Fruit fly (Drosophila melanogaster): ENCODE data around the gene RpL34a.
A peak's percentile ranks its signal among the peaks of the same experiment; 100 is the strongest.

RpL34a gene

dm6 chr3R:26055214-26055632, 3.8 kb downstream of the RpL34a start, which contains the start of gene Cmpk (continued):
- peak; percentile 19; the same call in 1 of the 2 replicates for TF ChIP-seq CG6272 (GFP tag; IDR thresholded peaks at IDR 0.05)
- 0 out of 2 replicates have a peak, but pooled peaks have one; percentile 15 for TF ChIP-seq toy (GFP tag; IDR thresholded peaks at IDR 0.05)
- TF ChIP-seq Mrtf (GFP tag; IDR thresholded peaks at IDR 0.05), result no peak
- peak; percentile 73 for TF ChIP-seq CG2712 (tag; optimal IDR thresholded peaks at IDR 0.05)
- TF ChIP-seq bbx (GFP tag; IDR thresholded peaks at IDR 0.05; ENCODE audit: partially characterized antibody), result peak; percentile 68; the same call in 1 of the 2 replicates
- peak in 1 of 2 experiments; percentile 58 for TF ChIP-seq insv (GFP tag; optimal IDR thresholded peaks at IDR 0.05)
- TF ChIP-seq CG2199 (GFP tag; IDR thresholded peaks at IDR 0.05), result no peak
- peak; percentile 73; the same call in 1 of the 2 replicates for TF ChIP-seq NFAT (GFP tag; IDR thresholded peaks at IDR 0.05)
- peak; percentile 36 for TF ChIP-seq CG13123 (GFP tag; optimal IDR thresholded peaks at IDR 0.05)
- TF ChIP-seq gt (GFP tag; IDR thresholded peaks at IDR 0.05), result peak; percentile 54
- TF ChIP-seq CG1792 (GFP tag; optimal IDR thresholded peaks at IDR 0.05), result no peak
- TF ChIP-seq abd-A (tag; optimal IDR thresholded peaks at IDR 0.05), result no peak
- no peak for TF ChIP-seq CG11504 (tag; optimal IDR thresholded peaks at IDR 0.05)
- peak; percentile 79 for TF ChIP-seq CG11723 (GFP tag; optimal IDR thresholded peaks at IDR 0.05)
- TF ChIP-seq sqz (GFP tag; optimal IDR thresholded peaks at IDR 0.05), result no peak
- peak; percentile 26; the same call in 1 of the 2 replicates for TF ChIP-seq CG10321 (GFP tag; IDR thresholded peaks at IDR 0.05)
- TF ChIP-seq vvl (GFP tag; IDR thresholded peaks at IDR 0.05), result peak; percentile 76
- no peak for TF ChIP-seq bowl (GFP tag; IDR thresholded peaks at IDR 0.05)
- peak; percentile 27 for TF ChIP-seq Mad (GFP tag; optimal IDR thresholded peaks at IDR 0.05)
- peak; percentile 12; the same call in 1 of the 3 replicates for TF ChIP-seq Aef1 (GFP tag; IDR thresholded peaks at IDR 0.05)
- 0 out of 2 replicates have a peak, but pooled peaks have one; percentile 31 for TF ChIP-seq seq (GFP tag; IDR thresholded peaks at IDR 0.05)
- TF ChIP-seq Bdp1 (GFP tag; optimal IDR thresholded peaks at IDR 0.05), result peak; percentile 31
- TF ChIP-seq Antp (GFP tag; optimal IDR thresholded peaks at IDR 0.05), result peak; percentile 28
- peak; percentile 57 for TF ChIP-seq Nf-YC (tag; optimal IDR thresholded peaks at IDR 0.05)
- TF ChIP-seq da (GFP tag; optimal IDR thresholded peaks at IDR 0.05), result no peak
- peak; percentile 12 for TF ChIP-seq bab2 (GFP tag; optimal IDR thresholded peaks at IDR 0.05)
- TF ChIP-seq en (GFP tag; optimal IDR thresholded peaks at IDR 0.05), result peak; percentile 9
- TF ChIP-seq chinmo (GFP tag; IDR thresholded peaks at IDR 0.05; ENCODE audit: partially characterized antibody), result peak; percentile 88; the same call in 2 of the 4 replicates
- peak; percentile 43 for TF ChIP-seq eyg (GFP tag; optimal IDR thresholded peaks at IDR 0.05)
- TF ChIP-seq CG13424 (tag; optimal IDR thresholded peaks at IDR 0.05), result peak; percentile 38
- peak; percentile 70 for TF ChIP-seq CG13775 (GFP tag; optimal IDR thresholded peaks at IDR 0.05)
- peak; percentile 29; the same call in 1 of the 2 replicates for TF ChIP-seq CG7372 (GFP tag; IDR thresholded peaks at IDR 0.05)
- peak; percentile 36 for TF ChIP-seq CG15479 (GFP tag; optimal IDR thresholded peaks at IDR 0.05)
- no peak for TF ChIP-seq Taf1 (GFP tag; IDR thresholded peaks at IDR 0.05)
- no peak for TF ChIP-seq CG3065 (GFP tag; optimal IDR thresholded peaks at IDR 0.05)
- TF ChIP-seq HLH3B (GFP tag; IDR thresholded peaks at IDR 0.05), result peak; percentile 45; the same call in 1 of the 2 replicates
- TF ChIP-seq Hmx (GFP tag; optimal IDR thresholded peaks at IDR 0.05), result no peak
- TF ChIP-seq cwo (GFP tag; optimal IDR thresholded peaks at IDR 0.05), result no peak
- no peak for TF ChIP-seq inv (GFP tag; IDR thresholded peaks at IDR 0.05; ENCODE audit: partially characterized antibody)
- TF ChIP-seq CG31441 (GFP tag; IDR thresholded peaks at IDR 0.05), result peak; percentile 68
- TF ChIP-seq dimm (GFP tag; IDR thresholded peaks at IDR 0.05), result no peak
- no peak for TF ChIP-seq Doc3 (GFP tag; IDR thresholded peaks at IDR 0.05; ENCODE audit: partially characterized antibody)
- TF ChIP-seq disco-r (GFP tag; optimal IDR thresholded peaks at IDR 0.05), result no peak
- 0 out of 2 replicates have a peak, but pooled peaks have one; percentile 4 for TF ChIP-seq sisA (GFP tag; IDR thresholded peaks at IDR 0.05)
- TF ChIP-seq CG32532 (GFP tag; IDR thresholded peaks at IDR 0.05), result peak; percentile 69
- peak; percentile 77 for TF ChIP-seq CG10431 (GFP tag; optimal IDR thresholded peaks at IDR 0.05)
- TF ChIP-seq kni (GFP tag; optimal IDR thresholded peaks at IDR 0.05), result peak; percentile 83
- TF ChIP-seq psq (GFP tag; optimal IDR thresholded peaks at IDR 0.05), result peak; percentile 12
- TF ChIP-seq CG4404 (GFP tag; IDR thresholded peaks at IDR 0.05), result no peak
- TF ChIP-seq CG6654 (GFP tag; optimal IDR thresholded peaks at IDR 0.05), result peak; percentile 42
- TF ChIP-seq unpg (GFP tag; optimal IDR thresholded peaks at IDR 0.05), result peak; percentile 73
